Worm (Caenorhabditis elegans): ENCODE results near the gene abhd-12.

DNA sequence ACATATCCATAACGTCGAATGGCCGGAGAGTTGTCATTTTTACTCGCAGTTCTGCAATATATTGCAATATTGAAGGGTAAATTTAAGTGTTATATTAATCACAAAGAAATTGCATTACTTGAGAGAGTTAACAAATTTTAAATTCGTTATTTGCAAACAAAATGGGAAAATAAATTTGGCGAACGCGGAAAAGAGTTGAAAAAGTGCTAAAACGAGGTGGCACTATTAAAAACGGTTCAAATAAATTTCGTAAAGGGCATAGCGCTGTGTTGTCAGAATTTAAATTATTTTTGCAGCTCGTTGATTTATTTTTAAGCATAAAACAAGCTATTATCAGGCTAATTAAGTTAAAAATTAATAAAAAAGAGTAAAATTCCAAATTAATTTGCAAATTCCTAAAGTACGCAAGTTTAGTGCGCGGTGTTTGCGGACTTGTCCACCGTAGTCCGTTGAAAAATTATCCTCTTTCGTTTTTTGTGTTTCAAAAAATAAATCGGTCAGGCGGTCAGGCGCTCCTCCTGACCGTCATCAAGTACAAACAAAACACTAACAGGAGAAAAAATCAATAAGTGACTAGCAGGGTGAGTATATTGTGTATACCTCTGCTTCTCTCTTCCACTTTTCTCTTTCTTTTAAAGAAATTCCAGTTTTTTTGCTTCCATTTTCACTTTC is at the start of gene abhd-12, which contains the start of gene natb-1:
- no peak for TF ChIP-seq T22C8.4 (GFP tag; IDR thresholded peaks at IDR 0.05)
- no peak for TF ChIP-seq ref-1 (GFP tag; conservative IDR thresholded peaks at IDR 0.05)

Data from whole organism, midembryonic.